Worm (Caenorhabditis elegans) whole organism, mixed stage, embryonic: Measurements from ENCODE around the gene K08D8.9.

Experiments used
- bed-3 ChIP-seq: fragments of 200-800 bp; sonication (Bioruptor generic); optimal IDR thresholded peaks from 3 replicates; lab custom pipeline; 2018; ENCODE audit warnings: mild to moderate bottlenecking, missing genetic modification characterization, moderate library complexity, missing compliant biosample characterization
- cnd-1 ChIP-seq: fragments of 200-800 bp; sonication (Bioruptor generic); optimal IDR thresholded peaks from 2 replicates; lab custom pipeline; 2018; ENCODE audit warnings: mild to moderate bottlenecking, missing genetic modification characterization, missing compliant biosample characterization
- nhr-28 ChIP-seq: fragments of 150-350 bp; optimal IDR thresholded peaks from 2 replicates; lab custom pipeline; 2014; ENCODE audit warnings: missing biosample characterization, missing genetic modification characterization
- pha-4 ChIP-seq: fragments of 150-350 bp; optimal IDR thresholded peaks from 2 replicates; lab custom pipeline; 2018; ENCODE audit warnings: missing biosample characterization, missing genetic modification reagents, missing genetic modification characterization
- snpc-4 ChIP-seq: fragments of 150-350 bp; optimal IDR thresholded peaks from 2 replicates; lab custom pipeline; 2014; ENCODE audit warnings: missing biosample characterization, missing genetic modification characterization
- tbx-8 ChIP-seq: fragments of 200-800 bp; sonication (Bioruptor generic); optimal IDR thresholded peaks from 2 replicates; lab custom pipeline; 2018; ENCODE audit warnings: mild to moderate bottlenecking, missing genetic modification characterization, moderate library complexity, missing compliant biosample characterization
- unc-62 ChIP-seq: fragments of 150-350 bp; optimal IDR thresholded peaks from 2 replicates; lab custom pipeline; 2014; ENCODE audit warnings: missing biosample characterization, missing genetic modification reagents, missing genetic modification characterization

DNA sequence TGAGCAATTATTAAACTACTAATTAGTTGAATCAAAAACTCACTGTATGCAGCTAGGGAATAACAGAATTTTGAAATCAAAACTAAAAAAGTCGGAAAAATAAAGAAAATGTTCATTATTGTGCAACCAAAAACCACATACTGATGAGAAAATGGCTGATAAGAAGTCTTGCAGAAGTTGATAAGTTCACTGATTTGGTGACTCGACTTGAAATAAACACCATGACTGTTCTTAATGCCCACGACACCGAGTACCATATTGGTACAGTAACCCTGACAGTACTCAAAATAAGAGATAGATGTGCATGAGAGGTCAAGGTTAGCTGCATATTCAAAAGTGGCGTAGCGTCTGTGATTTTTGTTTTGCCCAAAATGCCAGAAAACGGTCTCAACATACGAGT, 13.5 kb upstream of the K08D8.9 start:
- TF ChIP-seq tbx-8 (GFP tag; lab: Kevin White, UChicago), result no peak
- TF ChIP-seq pha-4 (tag; lab: Kevin White, UChicago), result no peak
- TF ChIP-seq nhr-28 (tag; lab: Kevin White, UChicago), result no peak
- TF ChIP-seq snpc-4 (tag; lab: Kevin White, UChicago), result no peak
- no peak for TF ChIP-seq cnd-1 (tag; lab: Kevin White, UChicago)
- TF ChIP-seq unc-62 (GFP tag; lab: Kevin White, UChicago), result no peak
- TF ChIP-seq bed-3 (GFP tag; lab: Kevin White, UChicago), result no peak
